Worm (Caenorhabditis elegans) whole organism, L2 larva: Measurements from ENCODE around the gene K02D10.1.

ENCODE experiments used
- C34F6.9 ChIP-seq: fragments of 150-350 bp; optimal IDR thresholded peaks from 2 replicates; lab custom pipeline; 2014; ENCODE audit warnings: missing biosample characterization, missing genetic modification characterization
- F13H6.1 ChIP-seq: sonication (generic microtip); optimal IDR thresholded peaks from 2 replicates; lab custom pipeline; 2016; ENCODE audit warnings: missing genetic modification characterization, missing compliant biosample characterization
- R02D3.7 ChIP-seq: fragments of 150-350 bp; optimal IDR thresholded peaks from 2 replicates; lab custom pipeline; 2014; ENCODE audit warnings: missing biosample characterization, missing genetic modification characterization
- Y55F3AM.14 ChIP-seq: fragments of 200-800 bp; sonication (Bioruptor generic); optimal IDR thresholded peaks from 2 replicates; lab custom pipeline; 2018; ENCODE audit warnings: mild to moderate bottlenecking, missing genetic modification characterization, missing compliant biosample characterization
- ZK546.5 ChIP-seq: sonication (generic microtip); optimal IDR thresholded peaks from 2 replicates; lab custom pipeline; 2017; ENCODE audit warnings: missing biosample characterization, missing genetic modification characterization
- aly-2 ChIP-seq: fragments of 150-350 bp; optimal IDR thresholded peaks from 2 replicates; lab custom pipeline; 2014; ENCODE audit warnings: missing biosample characterization, missing genetic modification characterization
- ama-1 ChIP-seq: fragments of 150-350 bp; optimal IDR thresholded peaks from 2 replicates; lab custom pipeline; 2018; ENCODE audit warnings: inconsistent platforms
- blmp-1 ChIP-seq: sonication (generic microtip); optimal IDR thresholded peaks from 2 replicates; lab custom pipeline; 2017; ENCODE audit warnings: missing genetic modification characterization, mild to moderate bottlenecking, missing compliant biosample characterization, antibody characterized with exemption, moderate library complexity; ENCODE audit not compliant: insufficient read depth
- ceh-82 ChIP-seq: fragments of 150-350 bp; optimal IDR thresholded peaks from 2 replicates; lab custom pipeline; 2014; ENCODE audit warnings: missing biosample characterization, missing genetic modification characterization
- crh-2 ChIP-seq: sonication (generic microtip); optimal IDR thresholded peaks from 2 replicates; lab custom pipeline; 2017; ENCODE audit warnings: missing biosample characterization, missing genetic modification characterization
- egl-27 ChIP-seq: sonication (generic microtip); optimal IDR thresholded peaks from 3 replicates; lab custom pipeline; 2017; ENCODE audit warnings: missing biosample characterization, missing genetic modification reagents, missing genetic modification characterization
- elt-1 ChIP-seq: fragments of 150-350 bp; optimal IDR thresholded peaks from 2 replicates; lab custom pipeline; 2014; ENCODE audit warnings: missing biosample characterization, missing genetic modification characterization
- elt-3 ChIP-seq: sonication (generic microtip); optimal IDR thresholded peaks from 2 replicates; lab custom pipeline; 2017; ENCODE audit warnings: missing biosample characterization, missing genetic modification characterization
- fos-1 ChIP-seq: fragments of 150-350 bp; optimal IDR thresholded peaks from 2 replicates; lab custom pipeline; 2014; ENCODE audit warnings: missing biosample characterization, missing genetic modification characterization
- gmeb-1 ChIP-seq: fragments of 150-350 bp; optimal IDR thresholded peaks from 2 replicates; lab custom pipeline; 2014; ENCODE audit warnings: missing biosample characterization, missing genetic modification characterization
- lin-11 ChIP-seq: fragments of 150-350 bp; sonication (generic microtip); optimal IDR thresholded peaks from 2 replicates; lab custom pipeline; 2014; ENCODE audit warnings: missing biosample characterization, missing genetic modification characterization, inconsistent platforms, mixed read lengths
- lin-13 ChIP-seq: fragments of 150-350 bp; optimal IDR thresholded peaks from 2 replicates; lab custom pipeline; 2014; ENCODE audit warnings: missing biosample characterization, missing genetic modification reagents, missing genetic modification characterization
- lin-39 ChIP-seq: fragments of 150-350 bp; optimal IDR thresholded peaks from 2 replicates; lab custom pipeline; 2014; ENCODE audit warnings: missing biosample characterization, missing genetic modification reagents, missing genetic modification characterization
- lsy-2 ChIP-seq, 2 experiments: fragments of 150-350 bp in 1 of 2; sonication (generic microtip) in 1 of 2; optimal IDR thresholded peaks; 2 replicates each; lab custom pipeline; 2014 to 2017; ENCODE audit warnings: missing biosample characterization in 2 of 2, missing genetic modification characterization in 2 of 2
- mab-5 ChIP-seq: fragments of 150-350 bp; optimal IDR thresholded peaks from 2 replicates; lab custom pipeline; 2014; ENCODE audit warnings: missing biosample characterization, missing genetic modification characterization
- mbf-1 ChIP-seq: sonication (generic microtip); optimal IDR thresholded peaks from 2 replicates; lab custom pipeline; 2017; ENCODE audit warnings: missing biosample characterization, missing genetic modification characterization
- nhr-10 ChIP-seq: sonication (generic microtip); optimal IDR thresholded peaks from 2 replicates; lab custom pipeline; 2017; ENCODE audit warnings: missing biosample characterization, missing genetic modification characterization
- nhr-11 ChIP-seq: fragments of 150-350 bp; optimal IDR thresholded peaks from 2 replicates; lab custom pipeline; 2014; ENCODE audit warnings: missing biosample characterization, missing genetic modification characterization
- nhr-129 ChIP-seq: fragments of 150-350 bp; optimal IDR thresholded peaks from 2 replicates; lab custom pipeline; 2014; ENCODE audit warnings: missing biosample characterization, missing genetic modification characterization
- nhr-21 ChIP-seq: fragments of 150-350 bp; optimal IDR thresholded peaks from 2 replicates; lab custom pipeline; 2014; ENCODE audit warnings: missing biosample characterization, missing genetic modification characterization
- nhr-23 ChIP-seq: fragments of 150-350 bp; optimal IDR thresholded peaks from 2 replicates; lab custom pipeline; 2014; ENCODE audit warnings: missing biosample characterization, missing genetic modification reagents, missing genetic modification characterization
- nhr-237 ChIP-seq: fragments of 150-350 bp; optimal IDR thresholded peaks from 2 replicates; lab custom pipeline; 2014; ENCODE audit warnings: missing biosample characterization, missing genetic modification characterization
- nhr-25 ChIP-seq: fragments of 150-350 bp; sonication (generic microtip); optimal IDR thresholded peaks from 3 replicates; lab custom pipeline; 2014; ENCODE audit warnings: missing biosample characterization, missing genetic modification characterization
- nhr-6 ChIP-seq: fragments of 150-350 bp; optimal IDR thresholded peaks from 2 replicates; lab custom pipeline; 2014; ENCODE audit warnings: missing biosample characterization, missing genetic modification characterization
- nhr-77 ChIP-seq: fragments of 150-350 bp; optimal IDR thresholded peaks from 2 replicates; lab custom pipeline; 2014; ENCODE audit warnings: missing biosample characterization, missing genetic modification characterization
- peb-1 ChIP-seq: fragments of 150-350 bp; optimal IDR thresholded peaks from 2 replicates; lab custom pipeline; 2014; ENCODE audit warnings: missing biosample characterization, missing genetic modification characterization
- sem-4 ChIP-seq: fragments of 150-350 bp; optimal IDR thresholded peaks from 2 replicates; lab custom pipeline; 2014; ENCODE audit warnings: missing biosample characterization, missing genetic modification reagents, missing genetic modification characterization
- skn-1 ChIP-seq: sonication (generic microtip); optimal IDR thresholded peaks from 2 replicates; lab custom pipeline; 2017; ENCODE audit warnings: missing biosample characterization, missing genetic modification characterization
- sma-9 ChIP-seq, 2 experiments: fragments of 150-350 bp in 1 of 2; sonication (generic microtip) in 1 of 2; optimal IDR thresholded peaks; 2 replicates each; lab custom pipeline; 2014 to 2016; ENCODE audit warnings: missing genetic modification characterization in 2 of 2, mild to moderate bottlenecking in 1 of 2, missing biosample characterization in 1 of 2, missing compliant biosample characterization in 1 of 2, missing genetic modification reagents in 1 of 2, moderate library complexity in 1 of 2
- snpc-4 ChIP-seq: fragments of 150-350 bp; optimal IDR thresholded peaks from 2 replicates; lab custom pipeline; 2014; ENCODE audit warnings: missing biosample characterization, missing genetic modification characterization
- unc-39 ChIP-seq: fragments of 150-350 bp; optimal IDR thresholded peaks from 2 replicates; lab custom pipeline; 2014; ENCODE audit warnings: missing biosample characterization, missing genetic modification characterization
- unc-55 ChIP-seq: fragments of 150-350 bp; sonication (generic microtip); optimal IDR thresholded peaks from 3 replicates; lab custom pipeline; 2014; ENCODE audit warnings: missing biosample characterization, missing genetic modification reagents, missing genetic modification characterization
- unc-62 ChIP-seq: fragments of 150-350 bp; optimal IDR thresholded peaks from 2 replicates; lab custom pipeline; 2014; ENCODE audit warnings: missing biosample characterization, missing genetic modification reagents, missing genetic modification characterization
- zag-1 ChIP-seq: fragments of 150-350 bp; optimal IDR thresholded peaks from 2 replicates; lab custom pipeline; 2014; ENCODE audit warnings: missing biosample characterization, missing genetic modification characterization
- ztf-1 ChIP-seq: fragments of 200-800 bp; sonication (Bioruptor generic); conservative IDR thresholded peaks from 2 replicates; pipeline ENCODE4 v1.3.6; 2022; ENCODE audit warnings: missing genetic modification characterization, missing compliant biosample characterization
- ztf-11 ChIP-seq: sonication (generic microtip); optimal IDR thresholded peaks from 2 replicates; lab custom pipeline; 2017; ENCODE audit warnings: missing biosample characterization, missing genetic modification characterization
- ztf-4 ChIP-seq: fragments of 150-350 bp; optimal IDR thresholded peaks from 2 replicates; lab custom pipeline; 2014; ENCODE audit warnings: missing biosample characterization, missing genetic modification characterization

K02D10.1 gene

DNA sequence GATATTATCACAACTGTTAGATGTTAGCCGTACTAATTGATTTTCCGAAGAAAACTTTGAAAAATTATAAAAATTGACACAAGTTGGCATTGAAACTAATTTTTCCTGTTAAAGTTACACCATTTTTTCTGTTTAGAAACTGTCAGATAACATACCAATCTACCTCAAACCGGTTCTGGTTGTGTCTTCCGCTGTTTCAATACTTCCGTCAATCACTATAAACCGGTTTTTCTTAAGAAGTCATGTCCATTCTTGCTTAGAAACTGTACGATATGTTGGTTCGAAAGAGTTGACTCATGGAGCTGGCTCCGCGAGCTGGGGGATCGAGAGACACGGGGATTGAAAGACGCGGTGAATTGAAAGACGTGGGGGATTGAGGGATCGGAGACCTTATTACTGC, 907 bp downstream of the K02D10.1 start:
- TF ChIP-seq gmeb-1 (tag; lab: Kevin White, UChicago) (no peak), nhr-237 (tag; lab: Kevin White, UChicago) (no peak), nhr-25 (peak; percentile 48)

DNA sequence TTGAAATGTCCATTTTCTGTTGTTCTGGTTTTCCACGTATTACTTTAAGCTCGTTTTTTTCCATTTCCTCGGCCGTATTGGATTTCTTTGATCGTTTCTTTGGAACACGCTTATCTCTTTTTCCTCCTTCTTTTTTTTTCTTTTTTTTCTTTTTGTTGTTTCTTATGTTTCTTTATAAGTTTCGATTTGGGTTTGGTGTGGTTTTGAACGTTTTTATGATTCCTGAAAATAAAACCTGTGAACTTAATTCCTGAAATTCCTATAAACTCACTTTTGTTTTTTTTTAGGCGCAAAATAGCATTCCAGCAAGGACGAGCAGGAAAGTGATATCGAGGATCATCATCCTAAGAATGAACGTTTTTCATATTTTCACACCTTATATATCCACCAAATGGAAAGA, 1.8 kb downstream of the K02D10.1 start, which contains the start of gene K02D10.2:
Gene K02D10.2 (minus strand): TSS at position 101 of the 400 bp plus-strand sequence.
- TF ChIP-seq C34F6.9 (tag; lab: Kevin White, UChicago) (no peak), nhr-10 (no peak), nhr-11 (tag; lab: Kevin White, UChicago) (no peak), snpc-4 (tag; lab: Kevin White, UChicago) (no peak), lin-39 (tag; lab: Kevin White, UChicago) (no peak), sem-4 (no peak), sma-9 (GFP tag; optimal IDR thresholded peaks at IDR 0.05; lab: Kevin White, UChicago) (no peak), sma-9 (tag; optimal IDR thresholded peaks at IDR 0.05; lab: Kevin White, UChicago) (no peak), nhr-129 (tag; lab: Kevin White, UChicago) (no peak), gmeb-1 (tag; lab: Kevin White, UChicago) (no peak), unc-39 (tag; lab: Kevin White, UChicago) (no peak), R02D3.7 (tag; lab: Kevin White, UChicago) (no peak), elt-3 (tag; lab: Kevin White, UChicago) (no peak), nhr-21 (tag; lab: Kevin White, UChicago) (no peak), ama-1 (no peak), zag-1 (tag; lab: Kevin White, UChicago) (no peak), peb-1 (tag; lab: Kevin White, UChicago) (no peak), unc-62 (GFP tag; lab: Kevin White, UChicago) (no peak), ztf-4 (tag; lab: Kevin White, UChicago) (no peak)
- TF ChIP-seq, all 48 proteins: peak for 0

DNA sequence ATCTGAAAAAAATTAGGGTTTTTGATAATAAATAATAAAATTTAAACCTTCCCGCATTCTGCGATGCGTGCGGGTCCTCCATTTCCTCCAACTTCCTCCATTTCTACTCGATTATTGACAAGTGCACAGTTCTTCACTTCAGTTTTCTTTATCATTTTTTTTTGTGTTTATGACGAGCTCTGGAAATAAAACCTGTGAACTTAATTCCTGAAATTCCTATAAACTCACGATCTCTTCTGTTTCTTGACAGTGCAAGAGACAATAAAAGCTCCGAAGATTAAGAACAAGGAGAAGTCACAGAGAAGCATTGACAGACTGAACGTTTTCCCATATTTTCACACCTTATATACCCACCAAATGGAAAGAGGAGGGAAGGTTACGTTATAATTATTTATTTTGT, 2.5 kb downstream of the K02D10.1 start, which contains the start of gene K02D10.3:
Gene K02D10.3 (minus strand): TSS at position 101 of the 400 bp plus-strand sequence.
- no peak for TF ChIP-seq nhr-11 (tag; lab: Kevin White, UChicago)
- no peak for TF ChIP-seq nhr-6 (tag; lab: Kevin White, UChicago)
- no peak for TF ChIP-seq nhr-10
- no peak for TF ChIP-seq lin-13 (GFP tag; lab: Kevin White, UChicago)
- TF ChIP-seq aly-2 (tag; lab: Kevin White, UChicago): no peak
- no peak for TF ChIP-seq mab-5 (tag; lab: Kevin White, UChicago)
- TF ChIP-seq sem-4: no peak
- TF ChIP-seq crh-2 (tag; lab: Kevin White, UChicago): no peak
- TF ChIP-seq nhr-21 (tag; lab: Kevin White, UChicago): no peak
- no peak for TF ChIP-seq nhr-237 (tag; lab: Kevin White, UChicago)
- no peak for TF ChIP-seq ceh-82
- no peak for TF ChIP-seq zag-1 (tag; lab: Kevin White, UChicago)
- TF ChIP-seq skn-1 (tag; lab: Kevin White, UChicago): no peak
- TF ChIP-seq lin-39 (tag; lab: Kevin White, UChicago): no peak
- TF ChIP-seq F13H6.1: no peak
- no peak for TF ChIP-seq ZK546.5 (tag; lab: Kevin White, UChicago)
- TF ChIP-seq unc-55 (GFP tag; lab: Kevin White, UChicago): no peak
- no peak for TF ChIP-seq lin-11 (tag; lab: Kevin White, UChicago)
- no peak for TF ChIP-seq blmp-1 (tag; lab: Kevin White, UChicago)
- TF ChIP-seq elt-1 (tag; lab: Kevin White, UChicago): no peak

DNA sequence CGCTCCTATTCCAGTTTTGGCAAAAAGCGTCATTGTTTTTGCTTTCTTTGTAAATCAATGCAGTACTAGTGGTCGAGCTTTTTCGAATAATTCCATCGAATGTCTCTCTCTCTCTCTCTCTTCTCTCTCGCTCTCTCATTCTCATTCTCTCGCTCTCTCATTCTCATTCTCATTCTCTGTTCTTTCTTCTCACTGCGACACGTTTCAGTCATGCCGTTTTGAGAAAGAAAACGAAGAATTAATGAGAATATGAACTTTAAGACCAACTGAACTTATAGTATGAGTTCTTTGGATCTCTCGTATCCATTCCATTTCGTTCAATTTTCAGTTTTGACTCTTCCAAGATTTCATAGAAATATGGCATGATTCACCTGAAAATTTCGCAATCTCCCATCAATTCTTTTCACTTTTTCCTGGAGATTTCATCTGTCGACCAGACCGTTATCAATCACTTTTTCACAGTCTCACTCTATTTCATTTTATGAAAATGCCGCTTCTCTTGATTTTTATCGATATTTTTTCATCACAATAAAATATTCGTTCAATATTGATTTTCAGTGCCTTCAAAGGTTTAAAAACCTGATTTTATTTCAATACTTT, 3.2 kb downstream of the K02D10.1 start:
- TF ChIP-seq egl-27 (no peak), mbf-1 (tag; lab: Kevin White, UChicago) (no peak), sem-4 (no peak), mab-5 (tag; lab: Kevin White, UChicago) (no peak), ztf-11 (tag; lab: Kevin White, UChicago) (no peak), R02D3.7 (tag; lab: Kevin White, UChicago) (no peak), lsy-2 (tag; optimal IDR thresholded peaks at IDR 0.05; lab: Kevin White, UChicago) (peak in 1 of 2 experiments; percentile 7), ztf-1 (GFP tag; lab: Robert Waterston, UW) (no peak), nhr-129 (tag; lab: Kevin White, UChicago) (peak; percentile 16), peb-1 (tag; lab: Kevin White, UChicago) (no peak), ama-1 (no peak), crh-2 (tag; lab: Kevin White, UChicago) (peak; percentile 61), unc-62 (GFP tag; lab: Kevin White, UChicago) (no peak), blmp-1 (tag; lab: Kevin White, UChicago) (peak; percentile 56), Y55F3AM.14 (GFP tag; lab: Kevin White, UChicago) (no peak), unc-39 (tag; lab: Kevin White, UChicago) (no peak), nhr-23 (tag; lab: Kevin White, UChicago) (no peak), sma-9 (GFP tag; optimal IDR thresholded peaks at IDR 0.05; lab: Kevin White, UChicago) (peak; percentile 39), sma-9 (tag; optimal IDR thresholded peaks at IDR 0.05; lab: Kevin White, UChicago) (no peak), nhr-6 (tag; lab: Kevin White, UChicago) (no peak), nhr-237 (tag; lab: Kevin White, UChicago) (no peak), fos-1 (tag; lab: Kevin White, UChicago) (peak; percentile 50), ceh-82 (no peak), unc-55 (GFP tag; lab: Kevin White, UChicago) (peak; percentile 1), C34F6.9 (tag; lab: Kevin White, UChicago) (peak; percentile 29), aly-2 (tag; lab: Kevin White, UChicago) (no peak), nhr-21 (tag; lab: Kevin White, UChicago) (peak; percentile 35), elt-3 (tag; lab: Kevin White, UChicago) (no peak), nhr-77 (tag; lab: Kevin White, UChicago) (no peak)
